Worm (Caenorhabditis elegans) whole organism, young adult: Measurements from ENCODE around the gene F13A2.10.

ENCODE experiments used
- D2030.7 ChIP-seq: fragments of 200-800 bp; sonication (Bioruptor generic); IDR thresholded peaks from 2 replicates; pipeline ENCODE4 v1.3.6; 2022; ENCODE audit warnings: missing genetic modification reagents, missing genetic modification characterization, missing compliant biosample characterization
- F10E7.11 ChIP-seq: sonication (generic microtip); optimal IDR thresholded peaks from 2 replicates; lab custom pipeline; 2017; ENCODE audit warnings: mild to moderate bottlenecking, missing genetic modification characterization, moderate library complexity, missing compliant biosample characterization
- K11D2.4 ChIP-seq: fragments of 200-800 bp; sonication (Bioruptor generic); IDR thresholded peaks from 2 replicates; pipeline ENCODE4 v1.3.6; 2022; ENCODE audit warnings: missing genetic modification reagents, missing genetic modification characterization, missing compliant biosample characterization
- Y79H2A.3 ChIP-seq: fragments of 200-800 bp; sonication (Bioruptor generic); conservative IDR thresholded peaks from 2 replicates; pipeline ENCODE4 v1.3.6; 2022; ENCODE audit warnings: missing genetic modification reagents, missing genetic modification characterization, missing compliant biosample characterization
- cebp-2 ChIP-seq: fragments of 200-800 bp; sonication (Bioruptor generic); IDR thresholded peaks from 2 replicates; pipeline ENCODE4 v1.3.6; 2022; ENCODE audit warnings: missing genetic modification characterization, missing compliant biosample characterization
- ceh-40 ChIP-seq: fragments of 200-800 bp; sonication (Bioruptor generic); IDR thresholded peaks from 2 replicates; pipeline ENCODE4 v1.3.6; 2022; ENCODE audit warnings: missing genetic modification characterization, missing compliant biosample characterization
- fkh-3 ChIP-seq: sonication (generic microtip); optimal IDR thresholded peaks from 2 replicates; lab custom pipeline; 2016; ENCODE audit warnings: mild to moderate bottlenecking, missing genetic modification characterization, missing compliant biosample characterization
- him-1 ChIP-seq: sonication (generic microtip); optimal IDR thresholded peaks from 2 replicates; lab custom pipeline; 2016; ENCODE audit warnings: missing genotype, missing genetic modification reagents, missing genetic modification characterization, missing compliant biosample characterization
- let-526 ChIP-seq: fragments of 200-800 bp; sonication (Bioruptor generic); IDR thresholded peaks from 2 replicates; pipeline ENCODE4 v1.3.6; 2022; ENCODE audit warnings: missing genetic modification reagents, missing genetic modification characterization, missing compliant biosample characterization
- lin-54 ChIP-seq: fragments of 200-800 bp; sonication (Bioruptor generic); optimal IDR thresholded peaks from 2 replicates; lab custom pipeline; 2018; ENCODE audit warnings: mild to moderate bottlenecking, missing genetic modification characterization, missing compliant biosample characterization
- nfya-1 ChIP-seq: sonication (generic microtip); optimal IDR thresholded peaks from 2 replicates; lab custom pipeline; 2017; ENCODE audit warnings: antibody characterized with exemption, missing compliant biosample characterization, missing genetic modification characterization, borderline replicate concordance; ENCODE audit not compliant: insufficient read depth
- sdz-38 ChIP-seq: sonication (generic microtip); optimal IDR thresholded peaks from 2 replicates; lab custom pipeline; 2016; ENCODE audit warnings: missing genotype, missing genetic modification characterization, missing compliant biosample characterization
- snpc-4 ChIP-seq, 5 experiments: fragments of 150-350 bp in 1 of 5; sonication (generic microtip) in 4 of 5; optimal IDR thresholded peaks; 2 replicates each; lab custom pipeline; 2014 to 2018; ENCODE audit warnings: missing genetic modification characterization in 5 of 5, missing biosample characterization in 3 of 5, antibody characterized with exemption in 2 of 5, mild to moderate bottlenecking in 2 of 5, missing compliant biosample characterization in 2 of 5, missing genotype in 2 of 5, moderate library complexity in 2 of 5, missing genetic modification reagents in 1 of 5
- xnd-1 ChIP-seq: sonication (generic microtip); optimal IDR thresholded peaks from 2 replicates; lab custom pipeline; 2016; ENCODE audit warnings: missing genotype, missing genetic modification reagents, missing genetic modification characterization, missing compliant biosample characterization

DNA sequence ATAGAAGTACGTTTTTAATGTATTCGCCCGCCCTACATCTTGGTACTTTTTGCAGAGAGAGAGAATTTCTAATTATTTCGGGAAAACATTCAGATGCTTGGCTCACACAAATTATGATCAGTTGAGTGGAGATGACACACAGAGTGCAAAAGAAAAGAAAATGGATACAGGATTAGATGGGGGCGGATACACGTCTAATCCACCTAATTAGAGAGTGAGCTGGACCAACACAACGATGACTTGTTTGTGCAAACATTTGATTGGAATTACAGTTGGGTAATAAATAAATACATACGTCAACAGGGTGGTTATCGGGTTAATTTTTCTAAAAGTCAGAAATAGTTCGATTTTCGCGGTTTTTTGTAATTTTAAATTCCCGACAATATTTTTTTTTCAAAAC is 26.9 kb downstream of the F13A2.10 start:
- TF ChIP-seq let-526 (GFP tag; lab: Robert Waterston, UW) (no peak), lin-54 (no peak), snpc-4 (GFP tag; optimal IDR thresholded peaks at IDR 0.05; lab: Kevin White, UChicago) (no peak), snpc-4 (tag; optimal IDR thresholded peaks at IDR 0.05; lab: Kevin White, UChicago) (no peak), K11D2.4 (GFP tag; lab: Robert Waterston, UW) (no peak), Y79H2A.3 (GFP tag; lab: Robert Waterston, UW) (no peak), xnd-1 (tag; lab: Kevin White, UChicago) (no peak), ceh-40 (GFP tag; lab: Robert Waterston, UW) (no peak), cebp-2 (GFP tag; lab: Robert Waterston, UW) (no peak), nfya-1 (tag; lab: Kevin White, UChicago) (no peak), him-1 (tag; lab: Kevin White, UChicago) (no peak), fkh-3 (no peak), sdz-38 (no peak), F10E7.11 (tag; lab: Kevin White, UChicago) (no peak), D2030.7 (GFP tag; lab: Robert Waterston, UW) (no peak)
